Worm (Caenorhabditis elegans): ENCODE data around the gene Y38H6C.16.

Y38H6C.16 gene

ce11 chrV:20539055-20539454 is at the start of gene Y38H6C.16:
TSS of gene Y38H6C.16 (minus strand) at chrV:20539347.
- TF ChIP-seq blmp-1 (tag; optimal IDR thresholded peaks at IDR 0.05) = no peak
- TF ChIP-seq ceh-83 (GFP tag; optimal IDR thresholded peaks at IDR 0.05) = no peak

DNA sequence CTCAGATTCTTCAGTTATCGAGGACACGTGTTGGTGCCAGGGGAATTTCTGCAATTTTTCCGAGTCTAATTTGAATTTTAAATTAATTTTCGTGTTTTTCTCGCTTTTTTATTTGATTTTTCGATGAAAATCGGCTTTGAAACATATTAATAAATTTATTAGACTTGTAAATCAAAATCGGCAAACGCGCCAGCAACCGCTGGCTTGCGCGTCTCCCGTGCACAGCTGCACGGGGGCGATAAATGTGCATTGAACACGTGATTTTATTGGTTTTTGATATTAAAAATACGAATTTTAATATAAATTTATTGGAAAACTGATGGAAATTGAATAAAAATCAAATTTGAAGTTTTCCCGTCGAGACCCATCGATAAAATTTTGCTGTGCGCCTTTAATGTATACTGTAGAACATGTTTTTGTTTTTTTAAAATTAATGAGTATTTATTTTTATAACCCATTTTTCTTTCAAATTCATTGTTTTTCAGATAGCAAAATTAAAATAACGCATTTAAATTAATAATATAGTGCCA is 41.4 kb upstream of the Y38H6C.16 start, which contains the start of gene F26F2.7:
Gene F26F2.7 (plus strand): TSS at position 480 of the 530 bp plus-strand sequence.
- TF ChIP-seq pha-4 (tag; optimal IDR thresholded peaks at IDR 0.05) (peak; percentile 23), hlh-1 (tag; optimal IDR thresholded peaks at IDR 0.05) (peak; percentile 23), ceh-39 (tag; optimal IDR thresholded peaks at IDR 0.05) (peak; percentile 12), nhr-2 (tag; optimal IDR thresholded peaks at IDR 0.05) (no peak), tbx-8 (GFP tag; optimal IDR thresholded peaks at IDR 0.05) (no peak), ceh-43 (GFP tag; optimal IDR thresholded peaks at IDR 0.05) (peak; percentile 34), cnd-1 (tag; optimal IDR thresholded peaks at IDR 0.05) (peak; percentile 48), mep-1 (tag; optimal IDR thresholded peaks at IDR 0.05) (peak; percentile 74), lin-13 (tag; optimal IDR thresholded peaks at IDR 0.05) (peak; percentile 70), mls-2 (tag; optimal IDR thresholded peaks at IDR 0.05) (peak; percentile 67), ceh-83 (GFP tag; optimal IDR thresholded peaks at IDR 0.05) (peak; percentile 61), nhr-76 (tag; optimal IDR thresholded peaks at IDR 0.05) (no peak), drap-1 (GFP tag; optimal IDR thresholded peaks at IDR 0.05) (peak; percentile 71), sptf-1 (tag; optimal IDR thresholded peaks at IDR 0.05) (peak; percentile 95), nhr-28 (tag; optimal IDR thresholded peaks at IDR 0.05) (no peak), elt-3 (tag; optimal IDR thresholded peaks at IDR 0.05) (no peak), flh-1 (GFP tag; optimal IDR thresholded peaks at IDR 0.05) (no peak), lsy-2 (tag; optimal IDR thresholded peaks at IDR 0.05) (peak; percentile 57), M03D4.4 (tag; optimal IDR thresholded peaks at IDR 0.05) (peak; percentile 53), snpc-4 (tag; optimal IDR thresholded peaks at IDR 0.05) (no peak), mab-5 (tag; optimal IDR thresholded peaks at IDR 0.05) (peak; percentile 45), ces-1 (GFP tag; optimal IDR thresholded peaks at IDR 0.05) (peak; percentile 77), lin-32 (GFP tag; optimal IDR thresholded peaks at IDR 0.05) (peak; percentile 17)

ce11 chrV:20579534-20579933 is 40.4 kb upstream of the Y38H6C.16 start, which contains the start of gene F26F2.8:
TSS of gene F26F2.8 (plus strand) at chrV:20579546.
- no peak for TF ChIP-seq bed-3 (GFP tag; optimal IDR thresholded peaks at IDR 0.05)
- no peak for TF ChIP-seq ceh-39 (tag; optimal IDR thresholded peaks at IDR 0.05)
- TF ChIP-seq mep-1 (tag; optimal IDR thresholded peaks at IDR 0.05) = no peak
- no peak for TF ChIP-seq nhr-76 (tag; optimal IDR thresholded peaks at IDR 0.05)
- TF ChIP-seq sptf-1 (tag; optimal IDR thresholded peaks at IDR 0.05) = no peak
- TF ChIP-seq zip-8 (tag; optimal IDR thresholded peaks at IDR 0.05) = no peak
- TF ChIP-seq unc-62 (GFP tag; optimal IDR thresholded peaks at IDR 0.05) = no peak
- no peak for TF ChIP-seq M03D4.4 (tag; optimal IDR thresholded peaks at IDR 0.05)

ce11 chrV:20574872-20575271 is 35.7 kb upstream of the Y38H6C.16 start:
- TF ChIP-seq nhr-237 (tag; optimal IDR thresholded peaks at IDR 0.05) = no peak
- no peak for TF ChIP-seq drap-1 (GFP tag; optimal IDR thresholded peaks at IDR 0.05)
- no peak for TF ChIP-seq lin-13 (tag; optimal IDR thresholded peaks at IDR 0.05)
- TF ChIP-seq hlh-1 (tag; optimal IDR thresholded peaks at IDR 0.05) = no peak
- TF ChIP-seq mls-2 (tag; optimal IDR thresholded peaks at IDR 0.05) = no peak
- TF ChIP-seq mep-1 (tag; optimal IDR thresholded peaks at IDR 0.05) = no peak
- no peak for TF ChIP-seq nhr-2 (tag; optimal IDR thresholded peaks at IDR 0.05)
- no peak for TF ChIP-seq elt-3 (tag; optimal IDR thresholded peaks at IDR 0.05)
- TF ChIP-seq unc-39 (tag; optimal IDR thresholded peaks at IDR 0.05) = no peak
- no peak for TF ChIP-seq ceh-43 (GFP tag; optimal IDR thresholded peaks at IDR 0.05)
- TF ChIP-seq nhr-76 (tag; optimal IDR thresholded peaks at IDR 0.05) = no peak
- no peak for TF ChIP-seq elt-1 (tag; optimal IDR thresholded peaks at IDR 0.05; ENCODE audit: borderline replicate concordance, insufficient read depth)
- no peak for TF ChIP-seq zip-8 (tag; optimal IDR thresholded peaks at IDR 0.05)
- TF ChIP-seq unc-62 (GFP tag; optimal IDR thresholded peaks at IDR 0.05) = no peak
- no peak for TF ChIP-seq sem-2 (GFP tag; optimal IDR thresholded peaks at IDR 0.05)
- no peak for TF ChIP-seq flh-1 (GFP tag; optimal IDR thresholded peaks at IDR 0.05)
- TF ChIP-seq tbx-8 (GFP tag; optimal IDR thresholded peaks at IDR 0.05) = no peak
- no peak for TF ChIP-seq lsy-2 (tag; optimal IDR thresholded peaks at IDR 0.05)
- no peak for TF ChIP-seq ces-1 (GFP tag; optimal IDR thresholded peaks at IDR 0.05)
- TF ChIP-seq ceh-83 (GFP tag; optimal IDR thresholded peaks at IDR 0.05) = no peak

DNA sequence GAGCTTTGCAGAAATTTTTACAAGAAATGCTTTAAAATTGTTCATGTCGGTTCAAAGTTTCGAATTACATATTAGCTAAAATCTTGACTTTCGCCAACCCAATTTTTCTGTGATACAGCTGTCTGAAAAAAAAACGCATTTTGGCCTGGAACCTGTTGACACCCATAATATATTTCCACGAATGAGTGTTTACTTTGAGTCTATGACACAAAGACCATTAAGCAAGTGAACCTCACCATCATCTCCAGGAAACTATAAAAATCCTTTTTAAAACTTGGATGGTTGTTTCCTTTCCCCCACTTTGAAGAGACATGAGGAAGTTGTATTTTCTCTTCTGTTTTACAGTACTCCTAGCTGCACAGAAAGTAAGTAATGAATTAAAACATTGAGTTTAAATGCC is 35.2 kb upstream of the Y38H6C.16 start, which contains the start of gene clec-263:
Gene clec-263 (plus strand): TSS at position 301 of the 400 bp plus-strand sequence.
- TF ChIP-seq elt-1 (tag; optimal IDR thresholded peaks at IDR 0.05; ENCODE audit: borderline replicate concordance, insufficient read depth) = no peak
- TF ChIP-seq nhr-2 (tag; optimal IDR thresholded peaks at IDR 0.05) = no peak
- TF ChIP-seq flh-1 (GFP tag; optimal IDR thresholded peaks at IDR 0.05) = no peak
- TF ChIP-seq sem-2 (GFP tag; optimal IDR thresholded peaks at IDR 0.05) = no peak
- TF ChIP-seq tbx-8 (GFP tag; optimal IDR thresholded peaks at IDR 0.05) = no peak
- no peak for TF ChIP-seq nhr-76 (tag; optimal IDR thresholded peaks at IDR 0.05)
- TF ChIP-seq ztf-11 (tag; optimal IDR thresholded peaks at IDR 0.05) = no peak
- no peak for TF ChIP-seq ceh-83 (GFP tag; optimal IDR thresholded peaks at IDR 0.05)
- no peak for TF ChIP-seq ces-1 (GFP tag; optimal IDR thresholded peaks at IDR 0.05)
- TF ChIP-seq nhr-237 (tag; optimal IDR thresholded peaks at IDR 0.05) = no peak
- TF ChIP-seq ham-2 (GFP tag; optimal IDR thresholded peaks at IDR 0.05) = no peak
